Fruit fly (Drosophila melanogaster): ENCODE data around the gene mRpS6.

mRpS6 gene

dm6 chr3L:4383543-4384325 is 19.4 kb downstream of the mRpS6 start (continued):
- TF ChIP-seq CG34224 (GFP tag; IDR thresholded peaks at IDR 0.05; ENCODE audit: partially characterized antibody) (no peak), Asciz (GFP tag; optimal IDR thresholded peaks at IDR 0.05) (no peak), gce (GFP tag; IDR thresholded peaks at IDR 0.05) (0 out of 3 replicates have a peak, but pooled peaks have one; percentile 27), salm (tag; optimal IDR thresholded peaks at IDR 0.05) (no peak), ewg (GFP tag; optimal IDR thresholded peaks at IDR 0.05) (no peak), br (optimal IDR thresholded peaks at IDR 0.05) (no peak), Rfx (GFP tag; IDR thresholded peaks at IDR 0.05) (0 out of 2 replicates have a peak, but pooled peaks have one; percentile 20), tio (GFP tag; optimal IDR thresholded peaks at IDR 0.05) (no peak), crol (GFP tag; IDR thresholded peaks at IDR 0.05) (peak; percentile 66), CG18476 (GFP tag; optimal IDR thresholded peaks at IDR 0.05) (no peak), sr (GFP tag; IDR thresholded peaks at IDR 0.05) (peak; percentile 73), Atf6 (GFP tag; IDR thresholded peaks at IDR 0.05) (no peak), seq (GFP tag; IDR thresholded peaks at IDR 0.05) (no peak), gt (GFP tag; IDR thresholded peaks at IDR 0.05) (no peak), CG3726 (GFP tag; IDR thresholded peaks at IDR 0.05) (no peak), pita (GFP tag; optimal IDR thresholded peaks at IDR 0.05) (no peak), cwo (GFP tag; optimal IDR thresholded peaks at IDR 0.05) (no peak), CG18262 (tag; optimal IDR thresholded peaks at IDR 0.05) (no peak), CG9932 (GFP tag; IDR thresholded peaks at IDR 0.05) (no peak), HLH4C (GFP tag; IDR thresholded peaks at IDR 0.05; ENCODE audit: partially characterized antibody) (no peak; the same call in 2 of the 3 replicates), CG33557 (GFP tag; optimal IDR thresholded peaks at IDR 0.05) (no peak), usp (GFP tag; optimal IDR thresholded peaks at IDR 0.05) (no peak), Kr (GFP tag; optimal IDR thresholded peaks at IDR 0.05) (no peak), CG17385 (GFP tag; optimal IDR thresholded peaks at IDR 0.05) (no peak), Hr51 (GFP tag; optimal IDR thresholded peaks at IDR 0.05) (no peak), gem (tag; optimal IDR thresholded peaks at IDR 0.05) (no peak), CG30403 (GFP tag; optimal IDR thresholded peaks at IDR 0.05) (no peak), H15 (GFP tag; IDR thresholded peaks at IDR 0.05) (no peak), Hand (GFP tag; optimal IDR thresholded peaks at IDR 0.05) (no peak), CG15696 (tag; optimal IDR thresholded peaks at IDR 0.05) (no peak), CG8944 (GFP tag; optimal IDR thresholded peaks at IDR 0.05) (no peak), stc (GFP tag; IDR thresholded peaks at IDR 0.05) (no peak), Neu2 (GFP tag; optimal IDR thresholded peaks at IDR 0.05; ENCODE audit: borderline replicate concordance) (no peak), chinmo (GFP tag; IDR thresholded peaks at IDR 0.05; ENCODE audit: partially characterized antibody) (no peak), insv (GFP tag; optimal IDR thresholded peaks at IDR 0.05) (no peak), CG14710 (tag; optimal IDR thresholded peaks at IDR 0.05) (peak; percentile 32), CG9727 (GFP tag; optimal IDR thresholded peaks at IDR 0.05) (no peak), CG8924 (tag; optimal IDR thresholded peaks at IDR 0.05) (no peak)

dm6 chr3L:4384326-4384662 is 19.9 kb downstream of the mRpS6 start, which contains the start of gene slow:
slow (plus strand) TSS chr3L:4384442.
- TF ChIP-seq CG7271 (tag; optimal IDR thresholded peaks at IDR 0.05) (peak; percentile 58), Nf-YA (GFP tag; IDR thresholded peaks at IDR 0.05) (peak; percentile 36; the same call in 1 of the 2 replicates), kni (GFP tag; optimal IDR thresholded peaks at IDR 0.05) (peak; percentile 27), CG3281 (GFP tag; optimal IDR thresholded peaks at IDR 0.05) (no peak), lbe (GFP tag; optimal IDR thresholded peaks at IDR 0.05) (no peak), CG13123 (GFP tag; optimal IDR thresholded peaks at IDR 0.05) (no peak), CG2199 (GFP tag; IDR thresholded peaks at IDR 0.05) (0 out of 3 replicates have a peak, but pooled peaks have one; percentile 14), CG8281 (tag; optimal IDR thresholded peaks at IDR 0.05) (no peak), kay (GFP tag; optimal IDR thresholded peaks at IDR 0.05) (no peak), z (GFP tag; IDR thresholded peaks at IDR 0.05) (no peak), CG6272 (GFP tag; IDR thresholded peaks at IDR 0.05) (no peak), Hr3 (GFP tag; optimal IDR thresholded peaks at IDR 0.05) (no peak), hb (GFP tag; IDR thresholded peaks at IDR 0.05; ENCODE audit: partially characterized antibody) (0 out of 3 replicates have a peak, but pooled peaks have one; percentile 20)
